Fruit fly (Drosophila melanogaster) whole organism, wandering third instar larva: ENCODE data around the gene CG12531.

Source experiments
- Abd-B ChIP-seq: fragments of >200 bp; optimal IDR thresholded peaks from 2 replicates; lab custom pipeline; 2017; ENCODE audit warnings: missing biosample characterization, missing genetic modification characterization
- CG32264 ChIP-seq: fragments of 200-800 bp; sonication (Bioruptor generic); optimal IDR thresholded peaks from 2 replicates; lab custom pipeline; 2016; ENCODE audit warnings: missing biosample characterization, missing genetic modification characterization
- CG9705 ChIP-seq: fragments of 200-800 bp; sonication (Bioruptor generic); optimal IDR thresholded peaks from 2 replicates; lab custom pipeline; 2018; ENCODE audit warnings: missing biosample characterization, mild to moderate bottlenecking, missing genetic modification characterization
- Dfd ChIP-seq: fragments of >200 bp; optimal IDR thresholded peaks from 2 replicates; lab custom pipeline; 2017; ENCODE audit warnings: missing biosample characterization, missing genetic modification characterization
- Dif ChIP-seq: fragments of 200-275, 200-300 bp; sonication (Bioruptor generic); optimal IDR thresholded peaks from 2 replicates; lab custom pipeline; 2018; ENCODE audit warnings: missing biosample characterization, missing genetic modification characterization; ENCODE audit not compliant: partially characterized antibody
- GATAd ChIP-seq: sonication (Bioruptor generic); optimal IDR thresholded peaks from 2 replicates; lab custom pipeline; 2016; ENCODE audit warnings: missing biosample characterization, missing genetic modification characterization
- HLH106 ChIP-seq: fragments of 200-800 bp; optimal IDR thresholded peaks from 3 replicates; lab custom pipeline; 2019; ENCODE audit warnings: missing biosample characterization, mild to moderate bottlenecking, missing genetic modification characterization, moderate library complexity
- Hnf4 ChIP-seq: fragments of 200-800 bp; sonication (Bioruptor generic); optimal IDR thresholded peaks from 2 replicates; lab custom pipeline; 2016; ENCODE audit warnings: missing biosample characterization, mild to moderate bottlenecking, missing genetic modification characterization
- Hr78 ChIP-seq: fragments of >200 bp; optimal IDR thresholded peaks from 2 replicates; lab custom pipeline; 2017; ENCODE audit warnings: missing biosample characterization, missing genetic modification characterization
- Hr83 ChIP-seq: fragments of 200-300 bp; sonication (Bioruptor generic); optimal IDR thresholded peaks from 2 replicates; lab custom pipeline; 2016; ENCODE audit warnings: missing biosample characterization, mild to moderate bottlenecking, missing genetic modification characterization, moderate library complexity; ENCODE audit not compliant: poor library complexity, severe bottlenecking
- Jra ChIP-seq: sonication (Bioruptor generic); optimal IDR thresholded peaks from 2 replicates; lab custom pipeline; 2016; ENCODE audit warnings: missing biosample characterization, missing genetic modification characterization
- N ChIP-seq: fragments of >200 bp; optimal IDR thresholded peaks from 2 replicates; lab custom pipeline; 2018; ENCODE audit warnings: missing biosample characterization, missing external identifiers, missing genetic modification characterization
- OdsH ChIP-seq: fragments of 200-800 bp; sonication (Bioruptor generic); optimal IDR thresholded peaks from 2 replicates; lab custom pipeline; 2016; ENCODE audit warnings: missing biosample characterization, mild to moderate bottlenecking, missing genetic modification characterization
- Rel ChIP-seq, 2 experiments: fragments of 200-800 bp; sonication (Bioruptor generic) in 1 of 2; optimal IDR thresholded peaks; 2 replicates in 1 of 2; 3 replicates in 1 of 2; lab custom pipeline; 2016 to 2019; ENCODE audit warnings: mild to moderate bottlenecking in 2 of 2, missing biosample characterization in 2 of 2, missing genetic modification characterization in 2 of 2, moderate library complexity in 1 of 2
- Sp1 ChIP-seq: fragments of 200-800 bp; sonication (Bioruptor generic); optimal IDR thresholded peaks from 3 replicates; lab custom pipeline; 2019; ENCODE audit warnings: missing biosample characterization, mild to moderate bottlenecking, missing genetic modification characterization, moderate library complexity
- Vsx2 ChIP-seq: fragments of 200-300, 225-300 bp; sonication (Bioruptor generic); optimal IDR thresholded peaks from 2 replicates; lab custom pipeline; 2018; ENCODE audit warnings: missing biosample characterization, missing genetic modification characterization; ENCODE audit not compliant: partially characterized antibody
- br ChIP-seq: fragments of 200-800 bp; sonication (Bioruptor generic); optimal IDR thresholded peaks from 2 replicates; lab custom pipeline; 2016; ENCODE audit warnings: missing biosample characterization, missing genetic modification characterization
- brk ChIP-seq: fragments of 200-800 bp; sonication (Bioruptor generic); optimal IDR thresholded peaks from 2 replicates; lab custom pipeline; 2016; ENCODE audit warnings: missing biosample characterization, mild to moderate bottlenecking, missing genetic modification characterization
- dl ChIP-seq, 2 experiments: fragments of 175-275, 200-275 bp in 1 of 2; fragments of 200-275 bp in 1 of 2; sonication (Bioruptor generic); optimal IDR thresholded peaks; lab custom pipeline; 2018; ENCODE audit warnings: mild to moderate bottlenecking in 2 of 2, missing biosample characterization in 2 of 2, missing genetic modification characterization in 2 of 2, moderate library complexity in 2 of 2; ENCODE audit not compliant: partially characterized antibody in 2 of 2, insufficient read depth in 1 of 2
- dmrt93B ChIP-seq: fragments of 200-800 bp; sonication (Bioruptor generic); optimal IDR thresholded peaks from 2 replicates; lab custom pipeline; 2018; ENCODE audit warnings: missing biosample characterization, mild to moderate bottlenecking, missing genetic modification characterization
- dsf ChIP-seq: sonication (Bioruptor generic); optimal IDR thresholded peaks from 2 replicates; lab custom pipeline; 2016; ENCODE audit warnings: missing biosample characterization, missing genetic modification characterization, borderline replicate concordance
- ey ChIP-seq: fragments of 200-800 bp; sonication (Bioruptor generic); optimal IDR thresholded peaks from 2 replicates; lab custom pipeline; 2016; ENCODE audit warnings: missing biosample characterization, missing genetic modification characterization
- foxo ChIP-seq, 2 experiments: fragments of 200-800 bp; sonication (Bioruptor generic); optimal IDR thresholded peaks; 2 replicates in 1 of 2; 3 replicates in 1 of 2; lab custom pipeline; 2016 to 2017; ENCODE audit warnings: missing biosample characterization in 2 of 2, missing genetic modification characterization in 2 of 2
- fru ChIP-seq: fragments of 200-800 bp; sonication (Bioruptor generic); optimal IDR thresholded peaks from 3 replicates; lab custom pipeline; 2016; ENCODE audit warnings: missing biosample characterization, mild to moderate bottlenecking, missing genetic modification characterization
- h ChIP-seq: fragments of 200-800 bp; sonication (Bioruptor generic); optimal IDR thresholded peaks from 3 replicates; lab custom pipeline; 2016; ENCODE audit warnings: missing biosample characterization, mild to moderate bottlenecking, missing genetic modification characterization
- jim ChIP-seq: fragments of 175-275, 200-325 bp; sonication (Bioruptor generic); optimal IDR thresholded peaks from 2 replicates; lab custom pipeline; 2016; ENCODE audit warnings: missing biosample characterization, mild to moderate bottlenecking, missing genetic modification characterization
- lola ChIP-seq: fragments of >200 bp; optimal IDR thresholded peaks from 2 replicates; lab custom pipeline; 2017; ENCODE audit warnings: missing biosample characterization, missing genetic modification characterization
- pan ChIP-seq: fragments of >200 bp; optimal IDR thresholded peaks from 2 replicates; lab custom pipeline; 2017
- psq ChIP-seq: fragments of 200-800 bp; sonication (Bioruptor generic); optimal IDR thresholded peaks from 3 replicates; lab custom pipeline; 2017; ENCODE audit warnings: missing biosample characterization, mild to moderate bottlenecking, missing genetic modification characterization, moderate library complexity
- rgr ChIP-seq: fragments of 200-800 bp; sonication (Bioruptor generic); optimal IDR thresholded peaks from 3 replicates; lab custom pipeline; 2016; ENCODE audit warnings: missing biosample characterization, mild to moderate bottlenecking, missing genetic modification characterization
- sage ChIP-seq: fragments of 200-800 bp; sonication (Bioruptor generic); optimal IDR thresholded peaks from 2 replicates; lab custom pipeline; 2016; ENCODE audit warnings: missing biosample characterization, mild to moderate bottlenecking, missing genetic modification characterization
- sv ChIP-seq: fragments of 200-800 bp; sonication (Bioruptor generic); optimal IDR thresholded peaks from 3 replicates; lab custom pipeline; 2016; ENCODE audit warnings: missing biosample characterization, missing genetic modification characterization
- usp ChIP-seq: fragments of >200 bp; optimal IDR thresholded peaks from 2 replicates; lab custom pipeline; 2017; ENCODE audit warnings: missing biosample characterization, missing genetic modification characterization
- woc ChIP-seq: sonication (Bioruptor generic); optimal IDR thresholded peaks from 2 replicates; lab custom pipeline; 2016; ENCODE audit warnings: missing biosample characterization, mild to moderate bottlenecking, missing genetic modification characterization

Gene CG12531

DNA sequence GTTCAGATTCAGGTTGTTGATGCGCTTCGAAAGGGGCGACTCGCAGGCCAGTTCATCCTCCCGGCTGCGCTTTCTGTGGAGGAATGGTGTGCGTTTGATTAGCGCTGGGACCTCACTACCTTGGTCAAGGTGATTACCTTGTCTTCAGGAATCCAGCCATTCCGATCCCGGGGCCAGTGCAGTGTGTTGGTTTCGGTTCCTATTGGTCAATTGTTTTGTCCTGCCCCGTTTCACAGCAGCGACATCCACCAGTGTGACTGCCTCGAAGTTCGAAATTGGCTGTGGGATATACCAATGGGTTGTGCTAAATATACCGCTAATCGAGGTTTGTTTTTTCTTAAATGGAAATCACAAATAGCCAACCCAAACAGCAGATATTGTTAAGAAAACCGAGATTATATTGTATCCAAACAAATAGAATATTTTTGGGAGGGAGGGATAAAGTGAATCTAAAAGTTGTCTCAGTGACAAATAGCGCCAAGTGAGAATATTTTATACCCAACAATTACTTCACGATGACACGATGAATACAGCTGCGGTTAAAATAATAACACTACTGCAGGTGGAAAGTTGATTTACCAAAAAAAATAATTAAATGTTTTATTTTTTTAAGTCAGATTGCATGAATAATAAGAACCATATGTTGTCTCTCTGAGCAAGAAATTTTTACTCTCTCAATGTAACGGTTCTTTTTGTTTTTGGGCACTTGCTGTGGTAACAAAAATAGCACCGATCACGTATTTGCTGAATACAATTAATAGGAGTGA is 23.7 kb upstream of the CG12531 start, which contains the start of gene CG14229:
CG14229 (minus strand) TSS at position 459 of the 767 bp plus-strand sequence.
- TF ChIP-seq lola (GFP tag; lab: Kevin White, UChicago) (no peak), Rel (GFP tag; optimal IDR thresholded peaks at IDR 0.05; lab: Kevin White, UChicago) (no peak), Rel (tag; optimal IDR thresholded peaks at IDR 0.05; lab: Kevin White, UChicago) (peak; percentile 36), ey (GFP tag; lab: Kevin White, UChicago) (peak; percentile 8), Dif (GFP tag; lab: Kevin White, UChicago) (no peak), dsf (GFP tag; lab: Kevin White, UChicago) (no peak), Hnf4 (GFP tag; lab: Kevin White, UChicago) (peak; percentile 41), Dfd (GFP tag; lab: Kevin White, UChicago) (no peak), Hr78 (GFP tag; lab: Kevin White, UChicago) (no peak), pan (no peak), brk (GFP tag; lab: Kevin White, UChicago) (no peak), sv (GFP tag; lab: Kevin White, UChicago) (no peak), CG32264 (GFP tag; lab: Kevin White, UChicago) (no peak), dl (GFP tag; optimal IDR thresholded peaks at IDR 0.05; lab: Kevin White, UChicago; ENCODE audit: insufficient read depth in 1 of 2, partially characterized antibody in 2 of 2) (no peak), Vsx2 (GFP tag; lab: Kevin White, UChicago) (no peak), psq (GFP tag; lab: Kevin White, UChicago) (no peak), fru (GFP tag; lab: Kevin White, UChicago) (peak; percentile 8), h (peak; percentile 30), Abd-B (GFP tag; lab: Kevin White, UChicago) (no peak), jim (GFP tag; lab: Kevin White, UChicago) (no peak), HLH106 (tag; lab: Kevin White, UChicago) (no peak), CG9705 (GFP tag; lab: Kevin White, UChicago) (no peak), woc (GFP tag; lab: Kevin White, UChicago) (peak; percentile 20), br (GFP tag; lab: Kevin White, UChicago) (no peak), GATAd (no peak), rgr (GFP tag; lab: Kevin White, UChicago) (no peak), Jra (GFP tag; lab: Kevin White, UChicago) (no peak), foxo (GFP tag; optimal IDR thresholded peaks at IDR 0.05; lab: Kevin White, UChicago) (peak in 1 of 2 experiments; percentile 28)

DNA sequence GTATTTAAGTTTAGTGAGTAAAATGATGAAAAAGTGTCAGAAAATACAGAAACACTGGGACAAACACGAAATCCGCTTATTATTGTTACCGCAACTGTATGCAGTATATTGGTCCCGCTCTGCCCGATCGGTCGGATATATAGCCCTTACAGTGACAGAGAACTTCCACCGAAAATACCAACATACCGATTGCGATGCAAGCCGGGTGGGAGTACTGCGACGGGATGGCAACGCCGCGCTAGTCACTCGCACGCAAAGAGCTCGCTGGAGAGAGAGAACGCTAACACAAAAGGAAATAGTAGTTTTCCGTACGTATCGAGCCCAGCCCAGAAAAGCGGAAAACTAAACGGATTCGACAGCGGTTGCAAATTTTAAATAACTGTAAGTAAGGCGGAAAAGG is 21.9 kb upstream of the CG12531 start, which contains the start of gene Cdc42:
Cdc42 (plus strand) TSS at position 247 of the 400 bp plus-strand sequence.
- TF ChIP-seq Rel (GFP tag; optimal IDR thresholded peaks at IDR 0.05; lab: Kevin White, UChicago) (no peak), Rel (tag; optimal IDR thresholded peaks at IDR 0.05; lab: Kevin White, UChicago) (no peak), OdsH (GFP tag; lab: Kevin White, UChicago) (no peak), sage (no peak), h (no peak), dmrt93B (GFP tag; lab: Kevin White, UChicago) (no peak), Hr83 (peak; percentile 12)
- TF ChIP-seq, all 38 proteins: peak for 1

DNA sequence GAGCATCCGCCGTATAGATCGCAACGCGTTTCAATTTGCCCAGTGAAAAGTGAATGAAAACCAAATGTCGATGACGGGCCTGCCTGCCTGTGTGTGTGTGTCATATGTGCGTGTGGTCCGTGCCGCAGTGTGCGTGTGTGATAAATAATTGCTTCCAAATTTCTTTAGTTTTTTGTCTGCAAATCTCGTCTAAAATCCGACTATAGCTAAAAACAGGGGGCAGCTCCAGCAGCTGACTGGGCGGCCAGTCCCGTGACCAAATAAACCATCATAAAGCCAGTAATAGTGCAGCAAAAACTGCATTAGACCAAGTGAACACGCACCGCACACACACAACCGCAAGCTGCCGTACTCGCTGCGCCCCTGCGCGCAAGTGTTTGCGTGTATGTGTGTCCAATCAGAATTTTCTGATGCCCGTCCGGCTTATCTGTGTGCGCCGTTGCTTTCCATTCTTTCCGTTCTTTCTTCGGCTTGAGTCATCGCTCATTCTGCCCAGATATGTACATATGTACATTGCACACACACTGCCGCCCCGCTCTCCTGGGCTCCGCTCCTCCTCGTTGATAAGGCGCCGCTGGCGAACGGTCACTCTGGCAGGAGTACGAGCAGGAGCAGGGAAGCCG is 21.4 kb upstream of the CG12531 start:
- TF ChIP-seq N (GFP tag; lab: Kevin White, UChicago): peak; percentile 96
- TF ChIP-seq foxo (GFP tag; optimal IDR thresholded peaks at IDR 0.05; lab: Kevin White, UChicago): peak in 1 of 2 experiments; percentile 7
- TF ChIP-seq Hr83: peak; percentile 62
- TF ChIP-seq Rel (GFP tag; optimal IDR thresholded peaks at IDR 0.05; lab: Kevin White, UChicago): no peak
- peak; percentile 9 for TF ChIP-seq Rel (tag; optimal IDR thresholded peaks at IDR 0.05; lab: Kevin White, UChicago)
- peak; percentile 38 for TF ChIP-seq h
- TF ChIP-seq Sp1 (GFP tag; lab: Kevin White, UChicago): peak; percentile 12
- TF ChIP-seq Abd-B (GFP tag; lab: Kevin White, UChicago): peak; percentile 50
- no peak for TF ChIP-seq jim (GFP tag; lab: Kevin White, UChicago)
- TF ChIP-seq psq (GFP tag; lab: Kevin White, UChicago): peak; percentile 44
- peak; percentile 41 for TF ChIP-seq Jra (GFP tag; lab: Kevin White, UChicago)
- TF ChIP-seq Dif (GFP tag; lab: Kevin White, UChicago): peak; percentile 16
- TF ChIP-seq rgr (GFP tag; lab: Kevin White, UChicago): peak; percentile 30
- peak; percentile 20 for TF ChIP-seq HLH106 (tag; lab: Kevin White, UChicago)
- TF ChIP-seq OdsH (GFP tag; lab: Kevin White, UChicago): peak; percentile 19
- TF ChIP-seq woc (GFP tag; lab: Kevin White, UChicago): no peak
- TF ChIP-seq usp (GFP tag; lab: Kevin White, UChicago): no peak
- no peak for TF ChIP-seq brk (GFP tag; lab: Kevin White, UChicago)
- no peak for TF ChIP-seq Dfd (GFP tag; lab: Kevin White, UChicago)
- peak; percentile 48 for TF ChIP-seq CG9705 (GFP tag; lab: Kevin White, UChicago)
